Fruit fly (Drosophila melanogaster) whole organism, embryonic: ENCODE data around the gene Atg5.

Experiments
- CG10147 ChIP-seq: fragments of 200-800 bp; sonication (Bioruptor generic); optimal IDR thresholded peaks from 2 replicates; lab custom pipeline; 2019; ENCODE audit warnings: missing biosample characterization, mild to moderate bottlenecking, missing genetic modification characterization, moderate library complexity
- CG10543 ChIP-seq: fragments of 200-800 bp; sonication (Bioruptor generic); optimal IDR thresholded peaks from 3 replicates; lab custom pipeline; 2017; ENCODE audit warnings: missing biosample characterization, mild to moderate bottlenecking, missing genetic modification characterization, moderate library complexity
- CG11456 ChIP-seq: fragments of 200-800 bp; sonication (Bioruptor generic); IDR thresholded peaks from 3 replicates; pipeline ENCODE4 v1.3.6; 2022; ENCODE audit warnings: missing biosample characterization, missing genetic modification characterization
- CG11696 ChIP-seq: fragments of 200-800 bp; sonication (Bioruptor generic); IDR thresholded peaks from 2 replicates; pipeline ENCODE4 v1.3.6; 2022; ENCODE audit warnings: missing biosample characterization, missing genetic modification characterization
- CG11723 ChIP-seq: fragments of 200-800 bp; sonication (Bioruptor generic); optimal IDR thresholded peaks from 2 replicates; lab custom pipeline; 2017; ENCODE audit warnings: missing biosample characterization, mild to moderate bottlenecking, missing genetic modification characterization
- CG12219 ChIP-seq: fragments of 200-800 bp; sonication (Bioruptor generic); optimal IDR thresholded peaks from 3 replicates; lab custom pipeline; 2018; ENCODE audit warnings: missing biosample characterization, mild to moderate bottlenecking, missing genetic modification characterization
- CG15011 ChIP-seq: fragments of 200-800 bp; sonication (Bioruptor generic); optimal IDR thresholded peaks from 3 replicates; lab custom pipeline; 2018; ENCODE audit warnings: missing biosample characterization, mild to moderate bottlenecking, missing genetic modification characterization
- CG17186 ChIP-seq: fragments of 200-800 bp; sonication (Bioruptor generic); optimal IDR thresholded peaks from 3 replicates; lab custom pipeline; 2017; ENCODE audit warnings: missing biosample characterization, missing genetic modification reagents, missing genetic modification characterization
- CG17385 ChIP-seq: fragments of 200-800 bp; sonication (Bioruptor generic); optimal IDR thresholded peaks from 3 replicates; lab custom pipeline; 2018; ENCODE audit warnings: missing biosample characterization, mild to moderate bottlenecking, missing genetic modification characterization
- CG17568 ChIP-seq: fragments of 200-800 bp; sonication (Bioruptor generic); optimal IDR thresholded peaks from 2 replicates; lab custom pipeline; 2018; ENCODE audit warnings: missing biosample characterization, mild to moderate bottlenecking, missing genetic modification characterization, moderate library complexity
- CG3407 ChIP-seq: fragments of 200-800 bp; sonication (Bioruptor generic); optimal IDR thresholded peaks from 2 replicates; lab custom pipeline; 2018; ENCODE audit warnings: missing biosample characterization, mild to moderate bottlenecking, missing genetic modification characterization
- CG3726 ChIP-seq: fragments of 200-800 bp; sonication (Bioruptor generic); IDR thresholded peaks from 3 replicates; pipeline ENCODE4, ENCODE4 v1.3.6; 2022; ENCODE audit warnings: missing biosample characterization, missing genetic modification characterization
- CG4730 ChIP-seq: fragments of 200-800 bp; sonication (Bioruptor generic); IDR thresholded peaks from 2 replicates; pipeline ENCODE4 v1.3.6; 2022; ENCODE audit warnings: missing biosample characterization, missing genetic modification characterization
- CG7745 ChIP-seq: fragments of 200-800 bp; sonication (Bioruptor generic); optimal IDR thresholded peaks from 2 replicates; lab custom pipeline; 2018; ENCODE audit warnings: missing biosample characterization, mild to moderate bottlenecking, missing genetic modification characterization, moderate library complexity
- CG7963 ChIP-seq: fragments of 200-800 bp; sonication (Bioruptor generic); IDR thresholded peaks from 3 replicates; pipeline ENCODE4 v1.3.6; 2022; ENCODE audit warnings: missing biosample characterization, missing genetic modification characterization; ENCODE audit not compliant: partially characterized antibody
- CG8089 ChIP-seq: fragments of 200-800 bp; sonication (Bioruptor generic); optimal IDR thresholded peaks from 3 replicates; lab custom pipeline; 2016; ENCODE audit warnings: missing biosample characterization, missing genetic modification characterization
- CG9609 ChIP-seq: fragments of 200-800 bp; sonication (Bioruptor generic); optimal IDR thresholded peaks from 3 replicates; lab custom pipeline; 2016; ENCODE audit warnings: missing biosample characterization, missing genetic modification characterization
- CHES-1-like ChIP-seq: fragments of 200-800 bp; sonication (Bioruptor generic); optimal IDR thresholded peaks from 2 replicates; lab custom pipeline; 2016; ENCODE audit warnings: missing biosample characterization, missing genetic modification characterization
- Camta ChIP-seq: fragments of 200-800 bp; sonication (Bioruptor generic); optimal IDR thresholded peaks from 2 replicates; lab custom pipeline; 2016; ENCODE audit warnings: missing biosample characterization, missing genetic modification characterization
- D19B ChIP-seq: fragments of 200-800 bp; sonication (Bioruptor generic); optimal IDR thresholded peaks from 2 replicates; lab custom pipeline; 2017; ENCODE audit warnings: missing biosample characterization, mild to moderate bottlenecking, missing genetic modification characterization
- Dfd ChIP-seq, 2 experiments: fragments of >200 bp; optimal IDR thresholded peaks; 2 replicates each; lab custom pipeline; 2017; ENCODE audit warnings: missing biosample characterization in 2 of 2, missing genetic modification characterization in 2 of 2
- Dll ChIP-seq: fragments of 200-800 bp; sonication (Bioruptor generic); IDR thresholded peaks from 4 replicates; pipeline ENCODE4 v1.3.6; 2022; ENCODE audit warnings: missing biosample characterization, missing genetic modification characterization; ENCODE audit not compliant: partially characterized antibody
- ERR ChIP-seq: fragments of 200-800 bp; sonication (Bioruptor generic); optimal IDR thresholded peaks from 2 replicates; lab custom pipeline; 2016; ENCODE audit warnings: missing biosample characterization, missing genetic modification characterization
- Fer2 ChIP-seq: fragments of 200-800 bp; sonication (Bioruptor generic); optimal IDR thresholded peaks from 2 replicates; lab custom pipeline; 2018; ENCODE audit warnings: missing biosample characterization, mild to moderate bottlenecking, missing genetic modification characterization, moderate library complexity
- Gsc ChIP-seq: fragments of 200-800 bp; sonication (Bioruptor generic); IDR thresholded peaks from 2 replicates; pipeline ENCODE4 v1.3.6; 2022; ENCODE audit warnings: missing biosample characterization, missing genetic modification characterization
- HLH4C ChIP-seq: fragments of 200-800 bp; sonication (Bioruptor generic); IDR thresholded peaks from 3 replicates; pipeline ENCODE4 v1.3.6; 2022; ENCODE audit warnings: missing biosample characterization, missing genetic modification characterization; ENCODE audit not compliant: partially characterized antibody
- Hmx ChIP-seq: fragments of 200-800 bp; sonication (Bioruptor generic); optimal IDR thresholded peaks from 2 replicates; lab custom pipeline; 2016; ENCODE audit warnings: missing biosample characterization, missing genetic modification characterization
- Oli ChIP-seq: fragments of 200-800 bp; sonication (Bioruptor generic); optimal IDR thresholded peaks from 2 replicates; lab custom pipeline; 2018; ENCODE audit warnings: missing biosample characterization, mild to moderate bottlenecking, missing genetic modification characterization, moderate library complexity
- PHDP ChIP-seq: fragments of 200-800 bp; sonication (Bioruptor generic); optimal IDR thresholded peaks from 3 replicates; lab custom pipeline; 2018; ENCODE audit warnings: missing biosample characterization, mild to moderate bottlenecking, missing genetic modification characterization, moderate library complexity
- Ptx1 ChIP-seq: fragments of 200-800 bp; sonication (Bioruptor generic); IDR thresholded peaks from 2 replicates; pipeline ENCODE4 v1.3.6; 2022; ENCODE audit warnings: missing biosample characterization, missing genetic modification characterization
- Scr ChIP-seq: fragments of 200-800 bp; sonication (Bioruptor generic); IDR thresholded peaks from 2 replicates; pipeline ENCODE4 v1.3.6; 2022; ENCODE audit warnings: missing biosample characterization, missing genetic modification characterization; ENCODE audit not compliant: partially characterized antibody
- Sin3A ChIP-seq: fragments of >200 bp; optimal IDR thresholded peaks from 2 replicates; lab custom pipeline; 2018
- YL-1 ChIP-seq: fragments of 200-800 bp; sonication (Bioruptor generic); optimal IDR thresholded peaks from 3 replicates; lab custom pipeline; 2017; ENCODE audit warnings: missing biosample characterization, mild to moderate bottlenecking, missing genetic modification characterization
- ab ChIP-seq: fragments of 200-800 bp; sonication (Bioruptor generic); optimal IDR thresholded peaks from 2 replicates; lab custom pipeline; 2016; ENCODE audit warnings: missing biosample characterization, missing genetic modification characterization
- ase ChIP-seq: fragments of 200-800 bp; sonication (Bioruptor generic); IDR thresholded peaks from 3 replicates; pipeline ENCODE4 v1.3.6; 2022; ENCODE audit warnings: missing biosample characterization, missing genetic modification characterization
- ato ChIP-seq: fragments of 200-800 bp; sonication (Bioruptor generic); IDR thresholded peaks from 2 replicates; pipeline ENCODE4 v1.3.6; 2022; ENCODE audit warnings: missing biosample characterization, missing genetic modification characterization; ENCODE audit not compliant: partially characterized antibody
- bbx ChIP-seq: fragments of 200-800 bp; sonication (Bioruptor generic); IDR thresholded peaks from 2 replicates; pipeline ENCODE4 v1.3.6; 2022; ENCODE audit warnings: missing biosample characterization, missing genetic modification characterization; ENCODE audit not compliant: partially characterized antibody
- bowl ChIP-seq: fragments of 200-800 bp; sonication (Bioruptor generic); IDR thresholded peaks from 2 replicates; pipeline ENCODE4 v1.3.6; 2022; ENCODE audit warnings: missing biosample characterization, missing genetic modification characterization
- cad ChIP-seq: fragments of >200 bp; optimal IDR thresholded peaks from 2 replicates; lab custom pipeline; 2017; ENCODE audit warnings: missing biosample characterization, missing genetic modification characterization
- gcm ChIP-seq: fragments of 200-800 bp; sonication (Bioruptor generic); optimal IDR thresholded peaks from 2 replicates; lab custom pipeline; 2019; ENCODE audit warnings: missing biosample characterization, mild to moderate bottlenecking, missing genetic modification characterization, moderate library complexity
- grau ChIP-seq: fragments of 200-800 bp; optimal IDR thresholded peaks from 3 replicates; lab custom pipeline; 2019; ENCODE audit warnings: missing biosample characterization, mild to moderate bottlenecking, missing genetic modification characterization, moderate library complexity
- gt ChIP-seq: fragments of 200-800 bp; sonication (Bioruptor generic); IDR thresholded peaks from 2 replicates; pipeline ENCODE4 v1.3.6; 2022; ENCODE audit warnings: missing biosample characterization, missing genetic modification characterization
- hb ChIP-seq: fragments of 200-800 bp; sonication (Bioruptor generic); IDR thresholded peaks from 3 replicates; pipeline ENCODE4 v1.3.6; 2022; ENCODE audit warnings: missing biosample characterization, missing genetic modification characterization; ENCODE audit not compliant: partially characterized antibody
- pita ChIP-seq: fragments of 200-800 bp; sonication (Bioruptor generic); optimal IDR thresholded peaks from 2 replicates; lab custom pipeline; 2017; ENCODE audit warnings: missing biosample characterization, mild to moderate bottlenecking, missing genetic modification characterization
- prd ChIP-seq, 3 experiments: fragments of >200 bp in 2 of 3; fragments of 200-800 bp in 1 of 3; sonication (Bioruptor generic) in 1 of 3; optimal IDR thresholded peaks in 2 of 3; IDR thresholded peaks in 1 of 3; 2 replicates in 2 of 3; 3 replicates in 1 of 3; pipeline versions ENCODE4 v1.3.6 to Lab custom; 2017 to 2022; ENCODE audit warnings: missing biosample characterization in 1 of 3, missing genetic modification characterization in 1 of 3
- seq ChIP-seq: fragments of 200-800 bp; sonication (Bioruptor generic); IDR thresholded peaks from 2 replicates; pipeline ENCODE4 v1.3.6; 2022; ENCODE audit warnings: missing biosample characterization, missing genetic modification characterization
- slbo ChIP-seq: fragments of 200-800 bp; sonication (Bioruptor generic); IDR thresholded peaks from 2 replicates; pipeline ENCODE4 v1.3.6; 2022; ENCODE audit warnings: missing biosample characterization, missing genetic modification characterization
- ssp ChIP-seq: fragments of 200-800 bp; sonication (Bioruptor generic); IDR thresholded peaks from 2 replicates; pipeline ENCODE4 v1.3.6; 2022; ENCODE audit warnings: missing biosample characterization, missing genetic modification characterization
- usp ChIP-seq: fragments of >200 bp; optimal IDR thresholded peaks from 2 replicates; lab custom pipeline; 2017; ENCODE audit warnings: missing biosample characterization, missing genetic modification characterization

Atg5 gene

dm6 chrX:7293133-7293873, 30.3 kb downstream of the Atg5 start (continued):
- TF ChIP-seq Camta (GFP tag; lab: Kevin White, UChicago) (peak; percentile 73), ab (peak; percentile 38), prd (optimal IDR thresholded peaks at IDR 0.05; lab: Kevin White, UChicago) (no peak), prd (GFP tag; IDR thresholded peaks at IDR 0.05; lab: Robert Waterston, UW) (peak; percentile 93), Hmx (no peak), D19B (GFP tag; lab: Kevin White, UChicago) (peak; percentile 11), CG7745 (tag; lab: Kevin White, UChicago) (peak; percentile 58), CG3407 (GFP tag; lab: Kevin White, UChicago) (peak; percentile 82), Ptx1 (GFP tag; lab: Robert Waterston, UW) (peak; percentile 84), bowl (GFP tag; lab: Robert Waterston, UW) (peak; percentile 75), ERR (GFP tag; lab: Kevin White, UChicago) (peak; percentile 43), CG15011 (peak; percentile 53), grau (tag; lab: Kevin White, UChicago) (peak; percentile 70), CG10543 (GFP tag; lab: Kevin White, UChicago) (peak; percentile 46), CG8089 (GFP tag; lab: Kevin White, UChicago) (peak; percentile 85), seq (GFP tag; lab: Robert Waterston, UW) (peak; percentile 43; the same call in 1 of the 2 replicates), CG12219 (GFP tag; lab: Kevin White, UChicago) (peak; percentile 74), Fer2 (tag; lab: Kevin White, UChicago) (peak; percentile 30), CG4730 (GFP tag; lab: Robert Waterston, UW) (peak; percentile 78), Dfd (GFP tag; optimal IDR thresholded peaks at IDR 0.05; lab: Kevin White, UChicago) (no peak), Oli (tag; lab: Kevin White, UChicago) (peak; percentile 83), ssp (peak; percentile 61), HLH4C (GFP tag; lab: Robert Waterston, UW) (no peak), CG3726 (GFP tag; lab: Robert Waterston, UW) (peak; percentile 86), Dll (no peak), CG11696 (peak; percentile 47; the same call in 1 of the 2 replicates), PHDP (tag; lab: Kevin White, UChicago) (peak; percentile 79), CHES-1-like (peak; percentile 56), CG11723 (GFP tag; lab: Kevin White, UChicago) (peak; percentile 70), CG10147 (GFP tag; lab: Kevin White, UChicago) (peak; percentile 51), ase (GFP tag; lab: Robert Waterston, UW) (peak; percentile 78), Scr (GFP tag; lab: Robert Waterston, UW) (no peak), YL-1 (GFP tag; lab: Kevin White, UChicago) (peak; percentile 6), Sin3A (no peak), CG9609 (GFP tag; lab: Kevin White, UChicago) (peak; percentile 83), CG11456 (GFP tag; lab: Robert Waterston, UW) (peak; percentile 59; the same call in 2 of the 3 replicates), hb (GFP tag; lab: Robert Waterston, UW) (no peak), CG17186 (GFP tag; lab: Kevin White, UChicago) (peak; percentile 56), CG17385 (peak; percentile 90), ato (no peak), CG17568 (peak; percentile 64), pita (no peak), gt (GFP tag; lab: Robert Waterston, UW) (peak; percentile 73), usp (GFP tag; lab: Kevin White, UChicago) (no peak), cad (GFP tag; lab: Kevin White, UChicago) (no peak), slbo (GFP tag; lab: Robert Waterston, UW) (peak; percentile 49), Gsc (GFP tag; lab: Robert Waterston, UW) (peak; percentile 85), gcm (GFP tag; lab: Kevin White, UChicago) (peak; percentile 77), CG7963 (GFP tag; lab: Robert Waterston, UW) (no peak), bbx (GFP tag; lab: Robert Waterston, UW) (no peak)
